Worm (Caenorhabditis elegans) whole organism, L4 larva: ENCODE measurements around the gene F49C5.3.

Source experiments
- F10B5.3 ChIP-seq: sonication (generic microtip); optimal IDR thresholded peaks from 2 replicates; lab custom pipeline; 2016; ENCODE audit warnings: mild to moderate bottlenecking, missing genetic modification characterization, missing compliant biosample characterization
- F26F4.8 ChIP-seq: fragments of 200-800 bp; sonication (Bioruptor generic); conservative IDR thresholded peaks from 2 replicates; pipeline ENCODE4 v1.3.6; 2022; ENCODE audit warnings: missing genetic modification characterization, missing compliant biosample characterization
- F49E8.2 ChIP-seq: sonication (generic microtip); optimal IDR thresholded peaks from 2 replicates; lab custom pipeline; 2016; ENCODE audit warnings: missing compliant biosample characterization, mild to moderate bottlenecking, missing genetic modification characterization, borderline replicate concordance
- Y5F2A.4 ChIP-seq: fragments of 200-800 bp; sonication (Bioruptor generic); optimal IDR thresholded peaks from 2 replicates; lab custom pipeline; 2018; ENCODE audit warnings: mild to moderate bottlenecking, missing genetic modification characterization, missing compliant biosample characterization
- ZK337.2 ChIP-seq: fragments of 200-800 bp; sonication (Bioruptor generic); IDR thresholded peaks from 2 replicates; pipeline ENCODE4 v1.3.6; 2022; ENCODE audit warnings: missing genetic modification reagents, missing genetic modification characterization, missing compliant biosample characterization
- arid-1 ChIP-seq: fragments of 200-800 bp; sonication (Bioruptor generic); conservative IDR thresholded peaks from 2 replicates; pipeline ENCODE4 v1.3.6; 2022; ENCODE audit warnings: missing genetic modification reagents, missing genetic modification characterization, missing compliant biosample characterization
- ceh-44 ChIP-seq: fragments of 200-800 bp; sonication (Bioruptor generic); IDR thresholded peaks from 2 replicates; pipeline ENCODE4 v1.3.6; 2022; ENCODE audit warnings: missing genetic modification reagents, missing genetic modification characterization, missing compliant biosample characterization
- daf-19 ChIP-seq: fragments of 200-800 bp; sonication (Bioruptor generic); conservative IDR thresholded peaks from 2 replicates; pipeline ENCODE4 v1.3.6; 2022; ENCODE audit warnings: missing genetic modification characterization, missing compliant biosample characterization
- dmd-6 ChIP-seq: fragments of 200-800 bp; sonication (Bioruptor generic); IDR thresholded peaks from 2 replicates; pipeline ENCODE4 v1.3.6; 2022; ENCODE audit warnings: missing genetic modification reagents, missing genetic modification characterization, missing compliant biosample characterization
- dmd-8 ChIP-seq: fragments of 200-800 bp; sonication (Bioruptor generic); IDR thresholded peaks from 2 replicates; pipeline ENCODE4 v1.3.6; 2022; ENCODE audit warnings: missing genetic modification characterization, missing compliant biosample characterization
- duxl-1 ChIP-seq: sonication (generic microtip); optimal IDR thresholded peaks from 2 replicates; lab custom pipeline; 2016; ENCODE audit warnings: mild to moderate bottlenecking, missing genetic modification characterization, moderate library complexity, missing compliant biosample characterization; ENCODE audit not compliant: poor library complexity
- dve-1 ChIP-seq: sonication (generic microtip); optimal IDR thresholded peaks from 2 replicates; lab custom pipeline; 2017; ENCODE audit warnings: antibody characterized with exemption, mild to moderate bottlenecking, missing genetic modification characterization, missing compliant biosample characterization; ENCODE audit not compliant: insufficient read depth
- egl-43 ChIP-seq: fragments of 200-800 bp; sonication (Bioruptor generic); IDR thresholded peaks from 2 replicates; pipeline ENCODE4 v1.3.6; 2022; ENCODE audit warnings: missing genetic modification reagents, missing genetic modification characterization, missing compliant biosample characterization
- hif-1 ChIP-seq, 2 experiments: sonication (generic microtip); optimal IDR thresholded peaks; 2 replicates each; lab custom pipeline; 2016 to 2017; ENCODE audit warnings: missing compliant biosample characterization in 2 of 2, missing genetic modification characterization in 2 of 2, missing genetic modification reagents in 2 of 2, missing genotype in 2 of 2, mild to moderate bottlenecking in 1 of 2
- hlh-11 ChIP-seq: fragments of 200-800 bp; sonication (Bioruptor generic); optimal IDR thresholded peaks from 2 replicates; lab custom pipeline; 2018; ENCODE audit warnings: mild to moderate bottlenecking, missing genetic modification characterization, missing compliant biosample characterization
- hlh-30 ChIP-seq: sonication (generic microtip); optimal IDR thresholded peaks from 2 replicates; lab custom pipeline; 2017; ENCODE audit warnings: antibody characterized with exemption, mild to moderate bottlenecking, missing genetic modification characterization, missing compliant biosample characterization; ENCODE audit not compliant: insufficient read depth
- lim-7 ChIP-seq: fragments of 200-800 bp; sonication (Bioruptor generic); IDR thresholded peaks from 2 replicates; pipeline ENCODE4 v1.3.6; 2022; ENCODE audit warnings: missing genetic modification characterization, missing compliant biosample characterization
- lin-38 ChIP-seq: fragments of 200-800 bp; sonication (Bioruptor generic); IDR thresholded peaks from 2 replicates; pipeline ENCODE4 v1.3.6; 2022; ENCODE audit warnings: missing genetic modification reagents, missing genetic modification characterization, missing compliant biosample characterization
- lin-39 ChIP-seq: fragments of 150-350 bp; optimal IDR thresholded peaks from 2 replicates; lab custom pipeline; 2014; ENCODE audit warnings: missing biosample characterization, missing genetic modification reagents, missing genetic modification characterization
- lsy-2 ChIP-seq, 2 experiments: fragments of 150-350 bp in 1 of 2; sonication (generic microtip) in 1 of 2; optimal IDR thresholded peaks; 2 replicates each; lab custom pipeline; 2014 to 2017; ENCODE audit warnings: missing biosample characterization in 2 of 2, missing genetic modification characterization in 2 of 2
- madf-5 ChIP-seq, 2 experiments: fragments of 200-800 bp; sonication (Bioruptor generic); IDR thresholded peaks; 2 replicates each; pipeline ENCODE4 v1.3.6; 2022; ENCODE audit warnings: missing compliant biosample characterization in 2 of 2, missing genetic modification characterization in 2 of 2
- madf-9 ChIP-seq: fragments of 200-800 bp; sonication (Bioruptor generic); conservative IDR thresholded peaks from 2 replicates; pipeline ENCODE4 v1.3.6; 2022; ENCODE audit warnings: missing genetic modification reagents, missing genetic modification characterization, missing compliant biosample characterization
- mdt-29 ChIP-seq: fragments of 200-800 bp; sonication (Bioruptor generic); IDR thresholded peaks from 2 replicates; pipeline ENCODE4 v1.3.6; 2022; ENCODE audit warnings: missing genetic modification reagents, missing genetic modification characterization, missing compliant biosample characterization
- mes-2 ChIP-seq: sonication (generic microtip); optimal IDR thresholded peaks from 2 replicates; lab custom pipeline; 2016; ENCODE audit warnings: missing genotype, mild to moderate bottlenecking, missing genetic modification characterization, missing compliant biosample characterization; ENCODE audit not compliant: poor library complexity, severe bottlenecking
- mxl-2 ChIP-seq: fragments of 200-800 bp; sonication (Bioruptor generic); conservative IDR thresholded peaks from 2 replicates; pipeline ENCODE4 v1.3.6; 2022; ENCODE audit warnings: missing genetic modification reagents, missing genetic modification characterization, missing compliant biosample characterization
- nhr-102 ChIP-seq: sonication (generic microtip); optimal IDR thresholded peaks from 2 replicates; lab custom pipeline; 2016; ENCODE audit warnings: mild to moderate bottlenecking, missing genetic modification characterization, moderate library complexity, missing compliant biosample characterization
- nhr-28 ChIP-seq: fragments of 150-350 bp; optimal IDR thresholded peaks from 2 replicates; lab custom pipeline; 2014; ENCODE audit warnings: missing biosample characterization, missing genetic modification characterization
- nhr-48 ChIP-seq: sonication (generic microtip); optimal IDR thresholded peaks from 2 replicates; lab custom pipeline; 2016; ENCODE audit warnings: mild to moderate bottlenecking, missing genetic modification characterization, missing compliant biosample characterization
- nhr-77 ChIP-seq: fragments of 150-350 bp; optimal IDR thresholded peaks from 2 replicates; lab custom pipeline; 2014; ENCODE audit warnings: missing biosample characterization, missing genetic modification characterization
- php-3 ChIP-seq: fragments of 200-800 bp; sonication (Bioruptor generic); IDR thresholded peaks from 2 replicates; pipeline ENCODE4 v1.3.6; 2022; ENCODE audit warnings: missing genetic modification reagents, missing genetic modification characterization, missing compliant biosample characterization
- rbr-2 ChIP-seq: sonication (generic microtip); optimal IDR thresholded peaks from 2 replicates; lab custom pipeline; 2016; ENCODE audit warnings: missing genotype, missing genetic modification characterization, missing compliant biosample characterization
- set-16 ChIP-seq: fragments of 200-800 bp; sonication (Bioruptor generic); IDR thresholded peaks from 2 replicates; pipeline ENCODE4 v1.3.6; 2022; ENCODE audit warnings: missing genetic modification reagents, missing genetic modification characterization, missing compliant biosample characterization
- snpc-1.2 ChIP-seq: fragments of 200-800 bp; sonication (Bioruptor generic); IDR thresholded peaks from 2 replicates; pipeline ENCODE4 v1.3.6; 2022; ENCODE audit warnings: missing genetic modification reagents, missing genetic modification characterization, missing compliant biosample characterization
- spr-1 ChIP-seq: sonication (generic microtip); optimal IDR thresholded peaks from 2 replicates; lab custom pipeline; 2016; ENCODE audit warnings: mild to moderate bottlenecking, missing genetic modification characterization, missing compliant biosample characterization
- tra-1 ChIP-seq: fragments of 200-800 bp; sonication (Bioruptor generic); IDR thresholded peaks from 2 replicates; pipeline ENCODE4 v1.3.6; 2022; ENCODE audit warnings: missing genetic modification reagents, missing genetic modification characterization, missing compliant biosample characterization
- unc-130 ChIP-seq: sonication (generic microtip); optimal IDR thresholded peaks from 2 replicates; lab custom pipeline; 2016; ENCODE audit warnings: missing genetic modification reagents, missing genetic modification characterization, missing compliant biosample characterization
- unc-39 ChIP-seq: sonication (generic microtip); optimal IDR thresholded peaks from 2 replicates; lab custom pipeline; 2017; ENCODE audit warnings: missing biosample characterization, missing genetic modification characterization
- unc-62 ChIP-seq, 3 experiments: fragments of 150-350 bp in 1 of 3; sonication (generic microtip); optimal IDR thresholded peaks in 2 of 3; peaks in 1 of 3; 1 replicate in 1 of 3; 2 replicates in 2 of 3; lab custom pipeline; 2014 to 2017; ENCODE audit warnings: missing biosample characterization in 3 of 3, missing genetic modification characterization in 3 of 3, missing genetic modification reagents in 3 of 3, missing genotype in 1 of 3
- vab-7 ChIP-seq: fragments of 200-800 bp; sonication (Bioruptor generic); IDR thresholded peaks from 2 replicates; pipeline ENCODE4 v1.3.6; 2022; ENCODE audit warnings: missing genetic modification reagents, missing genetic modification characterization, missing compliant biosample characterization
- zfp-2 ChIP-seq: sonication (generic microtip); optimal IDR thresholded peaks from 2 replicates; lab custom pipeline; 2016; ENCODE audit warnings: mild to moderate bottlenecking, missing genetic modification characterization, missing compliant biosample characterization
- zfp-3 ChIP-seq: fragments of 200-800 bp; sonication (Bioruptor generic); conservative IDR thresholded peaks from 2 replicates; pipeline ENCODE4 v1.3.6; 2022; ENCODE audit warnings: missing genetic modification reagents, missing genetic modification characterization, missing compliant biosample characterization
- zip-2 ChIP-seq: fragments of 150-350 bp; optimal IDR thresholded peaks from 2 replicates; lab custom pipeline; 2014; ENCODE audit warnings: missing biosample characterization, missing genetic modification characterization

The F49C5.3 gene

ce11 chrII:12535297-12535803 is 953 bp upstream of the F49C5.3 start, which contains the start of gene nimk-1:
Gene nimk-1 (plus strand): TSS chrII:12535753.
- TF ChIP-seq hif-1 (tag; optimal IDR thresholded peaks at IDR 0.05; lab: Kevin White, UChicago) (no peak), mdt-29 (GFP tag; lab: Robert Waterston, UW) (no peak), snpc-1.2 (GFP tag; lab: Robert Waterston, UW) (no peak), lsy-2 (tag; optimal IDR thresholded peaks at IDR 0.05; lab: Kevin White, UChicago) (no peak), lin-38 (GFP tag; lab: Robert Waterston, UW) (no peak), lin-39 (no peak), rbr-2 (tag; lab: Kevin White, UChicago) (no peak), tra-1 (GFP tag; lab: Robert Waterston, UW) (no peak), unc-39 (no peak), Y5F2A.4 (GFP tag; lab: Kevin White, UChicago) (no peak), arid-1 (GFP tag; lab: Robert Waterston, UW) (no peak), nhr-102 (tag; lab: Kevin White, UChicago) (no peak)

- TF ChIP-seq unc-62 (GFP tag; optimal IDR thresholded peaks at IDR 0.05 in 1 of 2; lab: Kevin White, UChicago), result peak in 1 of 2 experiments; percentile 89
- TF ChIP-seq unc-62 (tag; optimal IDR thresholded peaks at IDR 0.05; lab: Kevin White, UChicago), result no peak
- peak; percentile 42; the same call in 1 of the 2 replicates for TF ChIP-seq egl-43
- no peak for TF ChIP-seq snpc-1.2 (GFP tag; lab: Robert Waterston, UW)
- TF ChIP-seq, all 104 proteins: peak for 2
Observed at ce11 chrII:12539395-12539794, 3.1 kb downstream of the F49C5.3 start.

- TF ChIP-seq php-3 (GFP tag; lab: Robert Waterston, UW) (peak; percentile 64; the same call in 1 of the 2 replicates), egl-43 (peak; percentile 70; the same call in 1 of the 2 replicates), F26F4.8 (GFP tag; lab: Robert Waterston, UW) (0 out of 2 replicates have a peak, but pooled peaks have one; percentile 8), daf-19 (peak; percentile 84), unc-130 (GFP tag; lab: Kevin White, UChicago) (peak; percentile 62), madf-5 (GFP tag; IDR thresholded peaks at IDR 0.05; lab: Robert Waterston, UW) (peak in 1 of 2 experiments; percentile 68; a peak in 1 of 4 replicates), vab-7 (GFP tag; lab: Robert Waterston, UW) (peak; percentile 76), zfp-2 (peak; percentile 23), ZK337.2 (0 out of 2 replicates have a peak, but pooled peaks have one; percentile 52), Y5F2A.4 (GFP tag; lab: Kevin White, UChicago) (peak; percentile 66), dmd-6 (GFP tag; lab: Robert Waterston, UW) (peak; percentile 47), mxl-2 (GFP tag; lab: Robert Waterston, UW) (0 out of 2 replicates have a peak, but pooled peaks have one; percentile 27), hlh-30 (peak; percentile 35), hif-1 (tag; optimal IDR thresholded peaks at IDR 0.05; lab: Kevin White, UChicago) (peak in 1 of 2 experiments; percentile 39), mdt-29 (GFP tag; lab: Robert Waterston, UW) (0 out of 2 replicates have a peak, but pooled peaks have one; percentile 19), hlh-11 (tag; lab: Kevin White, UChicago) (peak; percentile 15), nhr-77 (peak; percentile 35), snpc-1.2 (GFP tag; lab: Robert Waterston, UW) (peak; percentile 66; the same call in 1 of the 2 replicates), dve-1 (tag; lab: Kevin White, UChicago) (peak; percentile 74), zip-2 (tag; lab: Kevin White, UChicago) (peak; percentile 47), nhr-28 (peak; percentile 12), rbr-2 (tag; lab: Kevin White, UChicago) (peak; percentile 27), nhr-102 (tag; lab: Kevin White, UChicago) (peak; percentile 72), F49E8.2 (tag; lab: Kevin White, UChicago) (peak; percentile 51), set-16 (GFP tag; lab: Robert Waterston, UW) (peak; percentile 15; the same call in 1 of the 2 replicates), ceh-44 (GFP tag; lab: Robert Waterston, UW) (peak; percentile 73; the same call in 1 of the 2 replicates), duxl-1 (peak; percentile 65), dmd-8 (GFP tag; lab: Robert Waterston, UW) (0 out of 2 replicates have a peak, but pooled peaks have one; percentile 62), spr-1 (tag; lab: Kevin White, UChicago) (peak; percentile 49), zfp-3 (peak; percentile 80), F10B5.3 (tag; lab: Kevin White, UChicago) (peak; percentile 10), madf-9 (GFP tag; lab: Robert Waterston, UW) (0 out of 2 replicates have a peak, but pooled peaks have one; percentile 12), lim-7 (GFP tag; lab: Robert Waterston, UW) (peak; percentile 85), nhr-48 (tag; lab: Kevin White, UChicago) (peak; percentile 32), mes-2 (tag; lab: Kevin White, UChicago) (peak; percentile 42), lin-38 (GFP tag; lab: Robert Waterston, UW) (peak; percentile 79)
Observed at ce11 chrII:12541670-12542080, 5.4 kb downstream of the F49C5.3 start.
